Worm (Caenorhabditis elegans) whole organism, L4 larva: ENCODE measurements around the gene fkh-4.

Experiments
- F10B5.3 ChIP-seq: sonication (generic microtip); optimal IDR thresholded peaks from 2 replicates; lab custom pipeline; 2016; ENCODE audit warnings: mild to moderate bottlenecking, missing genetic modification characterization, missing compliant biosample characterization
- F26F4.8 ChIP-seq: fragments of 200-800 bp; sonication (Bioruptor generic); conservative IDR thresholded peaks from 2 replicates; pipeline ENCODE4 v1.3.6; 2022; ENCODE audit warnings: missing genetic modification characterization, missing compliant biosample characterization
- F44E2.7 ChIP-seq: fragments of 200-800 bp; sonication (Bioruptor generic); IDR thresholded peaks from 2 replicates; pipeline ENCODE4 v2.1.2; 2022; ENCODE audit warnings: missing genetic modification characterization, missing compliant biosample characterization
- F49E8.2 ChIP-seq: sonication (generic microtip); optimal IDR thresholded peaks from 2 replicates; lab custom pipeline; 2016; ENCODE audit warnings: missing compliant biosample characterization, mild to moderate bottlenecking, missing genetic modification characterization, borderline replicate concordance
- R02D3.7 ChIP-seq: fragments of 150-350 bp; sonication (generic microtip); optimal IDR thresholded peaks from 3 replicates; lab custom pipeline; 2014; ENCODE audit warnings: missing biosample characterization, missing genetic modification characterization
- Y5F2A.4 ChIP-seq: fragments of 200-800 bp; sonication (Bioruptor generic); optimal IDR thresholded peaks from 2 replicates; lab custom pipeline; 2018; ENCODE audit warnings: mild to moderate bottlenecking, missing genetic modification characterization, missing compliant biosample characterization
- ZK337.2 ChIP-seq: fragments of 200-800 bp; sonication (Bioruptor generic); IDR thresholded peaks from 2 replicates; pipeline ENCODE4 v1.3.6; 2022; ENCODE audit warnings: missing genetic modification reagents, missing genetic modification characterization, missing compliant biosample characterization
- aly-2 ChIP-seq: sonication (generic microtip); optimal IDR thresholded peaks from 2 replicates; lab custom pipeline; 2018; ENCODE audit warnings: missing biosample characterization, missing genetic modification characterization
- arid-1 ChIP-seq: fragments of 200-800 bp; sonication (Bioruptor generic); conservative IDR thresholded peaks from 2 replicates; pipeline ENCODE4 v1.3.6; 2022; ENCODE audit warnings: missing genetic modification reagents, missing genetic modification characterization, missing compliant biosample characterization
- ceh-28 ChIP-seq: fragments of 150-350 bp; optimal IDR thresholded peaks from 2 replicates; lab custom pipeline; 2014; ENCODE audit warnings: missing biosample characterization, missing genetic modification reagents, missing genetic modification characterization
- ceh-32 ChIP-seq: sonication (generic microtip); optimal IDR thresholded peaks from 2 replicates; lab custom pipeline; 2016; ENCODE audit warnings: mild to moderate bottlenecking, missing genetic modification characterization, missing compliant biosample characterization; ENCODE audit not compliant: poor library complexity
- cey-2 ChIP-seq: sonication (generic microtip); optimal IDR thresholded peaks from 3 replicates; lab custom pipeline; 2017; ENCODE audit warnings: missing genetic modification characterization, mild to moderate bottlenecking, missing compliant biosample characterization, antibody characterized with exemption, borderline replicate concordance; ENCODE audit not compliant: insufficient read depth
- daf-12 ChIP-seq: fragments of 150-350 bp; optimal IDR thresholded peaks from 2 replicates; lab custom pipeline; 2014; ENCODE audit warnings: missing biosample characterization, missing genetic modification reagents, missing genetic modification characterization
- dmd-6 ChIP-seq: fragments of 200-800 bp; sonication (Bioruptor generic); IDR thresholded peaks from 2 replicates; pipeline ENCODE4 v1.3.6; 2022; ENCODE audit warnings: missing genetic modification reagents, missing genetic modification characterization, missing compliant biosample characterization
- dmd-8 ChIP-seq: fragments of 200-800 bp; sonication (Bioruptor generic); IDR thresholded peaks from 2 replicates; pipeline ENCODE4 v1.3.6; 2022; ENCODE audit warnings: missing genetic modification characterization, missing compliant biosample characterization
- dmd-9 ChIP-seq: fragments of 200-800 bp; sonication (Bioruptor generic); IDR thresholded peaks from 2 replicates; pipeline ENCODE4 v1.3.6; 2022; ENCODE audit warnings: missing genetic modification reagents, missing genetic modification characterization, missing compliant biosample characterization
- dpl-1 ChIP-seq: fragments of 150-350 bp; optimal IDR thresholded peaks from 2 replicates; lab custom pipeline; 2014; ENCODE audit warnings: missing biosample characterization, missing genetic modification reagents, missing genetic modification characterization
- egl-27 ChIP-seq: sonication (generic microtip); optimal IDR thresholded peaks from 3 replicates; lab custom pipeline; 2017; ENCODE audit warnings: missing biosample characterization, missing genetic modification reagents, missing genetic modification characterization
- egl-43 ChIP-seq: fragments of 200-800 bp; sonication (Bioruptor generic); IDR thresholded peaks from 2 replicates; pipeline ENCODE4 v1.3.6; 2022; ENCODE audit warnings: missing genetic modification reagents, missing genetic modification characterization, missing compliant biosample characterization
- fos-1 ChIP-seq: fragments of 150-350 bp; optimal IDR thresholded peaks from 2 replicates; lab custom pipeline; 2014; ENCODE audit warnings: missing biosample characterization, missing genetic modification characterization
- gei-8 ChIP-seq: fragments of 200-800 bp; sonication (Bioruptor generic); optimal IDR thresholded peaks from 2 replicates; lab custom pipeline; 2018; ENCODE audit warnings: mild to moderate bottlenecking, missing genetic modification characterization, missing compliant biosample characterization
- hif-1 ChIP-seq, 2 experiments: sonication (generic microtip); optimal IDR thresholded peaks; 2 replicates each; lab custom pipeline; 2016 to 2017; ENCODE audit warnings: missing compliant biosample characterization in 2 of 2, missing genetic modification characterization in 2 of 2, missing genetic modification reagents in 2 of 2, missing genotype in 2 of 2, mild to moderate bottlenecking in 1 of 2
- hlh-11 ChIP-seq: fragments of 200-800 bp; sonication (Bioruptor generic); optimal IDR thresholded peaks from 2 replicates; lab custom pipeline; 2018; ENCODE audit warnings: mild to moderate bottlenecking, missing genetic modification characterization, missing compliant biosample characterization
- lim-7 ChIP-seq: fragments of 200-800 bp; sonication (Bioruptor generic); IDR thresholded peaks from 2 replicates; pipeline ENCODE4 v1.3.6; 2022; ENCODE audit warnings: missing genetic modification characterization, missing compliant biosample characterization
- lin-13 ChIP-seq: fragments of 150-350 bp; optimal IDR thresholded peaks from 2 replicates; lab custom pipeline; 2014; ENCODE audit warnings: missing biosample characterization, missing genetic modification reagents, missing genetic modification characterization
- lin-15B ChIP-seq: fragments of 150-350 bp; sonication (generic microtip); optimal IDR thresholded peaks from 3 replicates; lab custom pipeline; 2014; ENCODE audit warnings: missing biosample characterization, missing genetic modification characterization
- lin-29 ChIP-seq: fragments of 200-800 bp; sonication (Bioruptor generic); IDR thresholded peaks from 2 replicates; pipeline ENCODE4 v1.3.6; 2022; ENCODE audit warnings: missing genetic modification reagents, missing genetic modification characterization, missing compliant biosample characterization
- lsy-2 ChIP-seq, 2 experiments: fragments of 150-350 bp in 1 of 2; sonication (generic microtip) in 1 of 2; optimal IDR thresholded peaks; 2 replicates each; lab custom pipeline; 2014 to 2017; ENCODE audit warnings: missing biosample characterization in 2 of 2, missing genetic modification characterization in 2 of 2
- mep-1 ChIP-seq: fragments of 150-350 bp; sonication (generic microtip); optimal IDR thresholded peaks from 3 replicates; lab custom pipeline; 2014; ENCODE audit warnings: missing biosample characterization, missing genetic modification characterization
- mxl-2 ChIP-seq: fragments of 200-800 bp; sonication (Bioruptor generic); conservative IDR thresholded peaks from 2 replicates; pipeline ENCODE4 v1.3.6; 2022; ENCODE audit warnings: missing genetic modification reagents, missing genetic modification characterization, missing compliant biosample characterization
- mxl-3 ChIP-seq: fragments of 200-800 bp; sonication (Bioruptor generic); optimal IDR thresholded peaks from 2 replicates; lab custom pipeline; 2018; ENCODE audit warnings: mild to moderate bottlenecking, missing genetic modification characterization, missing compliant biosample characterization
- nhr-10 ChIP-seq: fragments of 150-350 bp; optimal IDR thresholded peaks from 2 replicates; lab custom pipeline; 2014; ENCODE audit warnings: missing biosample characterization, missing genetic modification characterization
- nhr-102 ChIP-seq: sonication (generic microtip); optimal IDR thresholded peaks from 2 replicates; lab custom pipeline; 2016; ENCODE audit warnings: mild to moderate bottlenecking, missing genetic modification characterization, moderate library complexity, missing compliant biosample characterization
- nhr-25 ChIP-seq: sonication (generic microtip); optimal IDR thresholded peaks from 2 replicates; lab custom pipeline; 2017; ENCODE audit warnings: missing genetic modification characterization, mild to moderate bottlenecking, missing compliant biosample characterization, antibody characterized with exemption, moderate library complexity, borderline replicate concordance; ENCODE audit not compliant: insufficient read depth
- nhr-28 ChIP-seq: fragments of 150-350 bp; optimal IDR thresholded peaks from 2 replicates; lab custom pipeline; 2014; ENCODE audit warnings: missing biosample characterization, missing genetic modification characterization
- nhr-76 ChIP-seq: fragments of 150-350 bp; optimal IDR thresholded peaks from 2 replicates; lab custom pipeline; 2014; ENCODE audit warnings: missing biosample characterization, missing genetic modification characterization
- nhr-77 ChIP-seq: fragments of 150-350 bp; optimal IDR thresholded peaks from 2 replicates; lab custom pipeline; 2014; ENCODE audit warnings: missing biosample characterization, missing genetic modification characterization
- php-3 ChIP-seq: fragments of 200-800 bp; sonication (Bioruptor generic); IDR thresholded peaks from 2 replicates; pipeline ENCODE4 v1.3.6; 2022; ENCODE audit warnings: missing genetic modification reagents, missing genetic modification characterization, missing compliant biosample characterization
- pqm-1 ChIP-seq: sonication (generic microtip); optimal IDR thresholded peaks from 2 replicates; lab custom pipeline; 2017; ENCODE audit warnings: missing biosample characterization, missing genetic modification characterization
- saeg-2 ChIP-seq: fragments of 200-800 bp; sonication (Bioruptor generic); IDR thresholded peaks from 2 replicates; pipeline ENCODE4 v1.3.6; 2022; ENCODE audit warnings: missing genetic modification reagents, missing genetic modification characterization, missing compliant biosample characterization
- sdz-12 ChIP-seq: fragments of 200-800 bp; sonication (Bioruptor generic); optimal IDR thresholded peaks from 2 replicates; lab custom pipeline; 2018; ENCODE audit warnings: mild to moderate bottlenecking, missing genetic modification characterization, missing compliant biosample characterization
- skn-1 ChIP-seq: fragments of 150-350 bp; optimal IDR thresholded peaks from 2 replicates; lab custom pipeline; 2014; ENCODE audit warnings: missing biosample characterization, missing genetic modification characterization
- snpc-4 ChIP-seq: fragments of 150-350 bp; optimal IDR thresholded peaks from 2 replicates; lab custom pipeline; 2014; ENCODE audit warnings: missing biosample characterization, missing genetic modification characterization
- tag-97 ChIP-seq: fragments of 200-800 bp; sonication (Bioruptor generic); IDR thresholded peaks from 2 replicates; pipeline ENCODE4 v1.3.6; 2022; ENCODE audit warnings: missing genetic modification characterization, missing compliant biosample characterization
- unc-39 ChIP-seq: sonication (generic microtip); optimal IDR thresholded peaks from 2 replicates; lab custom pipeline; 2017; ENCODE audit warnings: missing biosample characterization, missing genetic modification characterization
- unc-62 ChIP-seq, 3 experiments: fragments of 150-350 bp in 1 of 3; sonication (generic microtip); optimal IDR thresholded peaks in 2 of 3; peaks in 1 of 3; 1 replicate in 1 of 3; 2 replicates in 2 of 3; lab custom pipeline; 2014 to 2017; ENCODE audit warnings: missing biosample characterization in 3 of 3, missing genetic modification characterization in 3 of 3, missing genetic modification reagents in 3 of 3, missing genotype in 1 of 3
- vab-7 ChIP-seq: fragments of 200-800 bp; sonication (Bioruptor generic); IDR thresholded peaks from 2 replicates; pipeline ENCODE4 v1.3.6; 2022; ENCODE audit warnings: missing genetic modification reagents, missing genetic modification characterization, missing compliant biosample characterization
- zfp-3 ChIP-seq: fragments of 200-800 bp; sonication (Bioruptor generic); conservative IDR thresholded peaks from 2 replicates; pipeline ENCODE4 v1.3.6; 2022; ENCODE audit warnings: missing genetic modification reagents, missing genetic modification characterization, missing compliant biosample characterization
- zip-11 ChIP-seq: fragments of 200-800 bp; sonication (Bioruptor generic); IDR thresholded peaks from 2 replicates; pipeline ENCODE4 v1.3.6; 2022; ENCODE audit warnings: missing genetic modification characterization, missing compliant biosample characterization
- zip-2 ChIP-seq: fragments of 150-350 bp; optimal IDR thresholded peaks from 2 replicates; lab custom pipeline; 2014; ENCODE audit warnings: missing biosample characterization, missing genetic modification characterization
- ztf-7 ChIP-seq: fragments of 150-350 bp; optimal IDR thresholded peaks from 2 replicates; lab custom pipeline; 2014; ENCODE audit warnings: missing biosample characterization, missing genetic modification characterization

fkh-4 gene

DNA sequence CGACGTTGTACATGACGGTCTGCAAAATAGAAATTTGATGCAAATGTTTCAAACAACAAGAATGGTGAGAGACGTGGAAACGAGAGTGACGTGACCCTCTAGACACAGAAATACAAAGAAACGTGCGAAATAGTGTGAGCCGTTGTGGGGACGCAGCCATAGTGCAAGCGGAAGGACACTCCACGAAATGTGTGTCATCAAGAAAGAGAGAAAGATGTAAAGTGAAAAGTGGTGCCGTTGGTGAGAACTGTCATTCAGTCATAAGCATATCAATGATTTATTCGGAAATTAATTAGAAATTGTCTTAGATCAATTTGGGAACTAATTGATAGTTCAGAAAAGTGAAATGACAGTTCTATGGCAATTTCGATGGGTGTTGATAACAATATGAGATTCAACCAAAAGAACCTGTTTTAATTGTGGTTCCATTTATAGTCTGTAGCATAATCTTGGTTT lies 8.7 kb downstream of the fkh-4 start, which contains the start of gene C29F7.3 (continued):
- no peak for TF ChIP-seq F49E8.2 (tag; lab: Kevin White, UChicago)
- TF ChIP-seq egl-27 (tag; lab: Kevin White, UChicago), result no peak
- TF ChIP-seq snpc-4 (tag; lab: Kevin White, UChicago), result no peak
- no peak for TF ChIP-seq pqm-1 (tag; lab: Kevin White, UChicago)
- TF ChIP-seq aly-2 (tag; lab: Kevin White, UChicago), result no peak
- no peak for TF ChIP-seq skn-1 (tag; lab: Kevin White, UChicago)
- TF ChIP-seq zfp-3 (GFP tag; lab: Robert Waterston, UW), result no peak
- TF ChIP-seq nhr-10 (tag; lab: Kevin White, UChicago), result no peak
- no peak for TF ChIP-seq ZK337.2 (GFP tag; lab: Robert Waterston, UW)
- peak; percentile 9 for TF ChIP-seq mep-1 (tag; lab: Kevin White, UChicago)
- TF ChIP-seq ceh-28 (tag; lab: Kevin White, UChicago), result no peak
- peak; percentile 97 for TF ChIP-seq dmd-6
- no peak for TF ChIP-seq nhr-25 (tag; lab: Kevin White, UChicago)
- TF ChIP-seq tag-97 (GFP tag; lab: Robert Waterston, UW), result no peak
- no peak for TF ChIP-seq nhr-102 (tag; lab: Kevin White, UChicago)
- no peak for TF ChIP-seq dmd-8 (GFP tag; lab: Robert Waterston, UW)
- peak; percentile 56 for TF ChIP-seq hlh-11 (tag; lab: Kevin White, UChicago)
- TF ChIP-seq nhr-28 (tag; lab: Kevin White, UChicago), result peak; percentile 97
- no peak for TF ChIP-seq Y5F2A.4 (GFP tag; lab: Kevin White, UChicago)
- no peak for TF ChIP-seq lin-13
- TF ChIP-seq lin-29, result no peak
- TF ChIP-seq mxl-3 (GFP tag; lab: Kevin White, UChicago), result peak; percentile 11
- no peak for TF ChIP-seq cey-2
- TF ChIP-seq zip-11 (GFP tag; lab: Robert Waterston, UW), result no peak
- TF ChIP-seq ceh-32 (tag; lab: Kevin White, UChicago), result no peak
- no peak for TF ChIP-seq nhr-76
- TF ChIP-seq fos-1 (tag; lab: Kevin White, UChicago), result no peak
- peak in 1 of 2 experiments; percentile 66 for TF ChIP-seq unc-62 (GFP tag; optimal IDR thresholded peaks at IDR 0.05 in 1 of 2; lab: Kevin White, UChicago)
- no peak for TF ChIP-seq unc-62 (tag; optimal IDR thresholded peaks at IDR 0.05; lab: Kevin White, UChicago)
- no peak for TF ChIP-seq ztf-7 (tag; lab: Kevin White, UChicago)
- no peak for TF ChIP-seq unc-39 (tag; lab: Kevin White, UChicago)
- peak; percentile 88 for TF ChIP-seq php-3
- no peak for TF ChIP-seq F44E2.7 (GFP tag; lab: Robert Waterston, UW)
- no peak for TF ChIP-seq sdz-12 (GFP tag; lab: Kevin White, UChicago)
- no peak for TF ChIP-seq F10B5.3 (tag; lab: Kevin White, UChicago)
- no peak for TF ChIP-seq lim-7 (GFP tag; lab: Robert Waterston, UW)
- TF ChIP-seq saeg-2 (GFP tag; lab: Robert Waterston, UW), result no peak
- no peak for TF ChIP-seq zip-2
- TF ChIP-seq lin-15B (tag; lab: Kevin White, UChicago), result no peak
- no peak for TF ChIP-seq mxl-2 (GFP tag; lab: Robert Waterston, UW)
- no peak for TF ChIP-seq egl-43 (GFP tag; lab: Robert Waterston, UW)
- no peak for TF ChIP-seq daf-12
- no peak for TF ChIP-seq dpl-1 (GFP tag; lab: Kevin White, UChicago)
- no peak for TF ChIP-seq nhr-77 (tag; lab: Kevin White, UChicago)
- TF ChIP-seq F26F4.8 (GFP tag; lab: Robert Waterston, UW), result no peak
- TF ChIP-seq hif-1 (tag; optimal IDR thresholded peaks at IDR 0.05; lab: Kevin White, UChicago), result no peak
- TF ChIP-seq arid-1 (GFP tag; lab: Robert Waterston, UW), result no peak
- no peak for TF ChIP-seq R02D3.7 (tag; lab: Kevin White, UChicago)
- TF ChIP-seq gei-8, result peak; percentile 9
- TF ChIP-seq vab-7 (GFP tag; lab: Robert Waterston, UW), result no peak
- no peak for TF ChIP-seq lsy-2 (tag; optimal IDR thresholded peaks at IDR 0.05; lab: Kevin White, UChicago)
- TF ChIP-seq dmd-9, result no peak
